Worm (Caenorhabditis elegans) whole organism, L3 larva: ENCODE measurements around the gene C09G9.3.

Source experiments
- ceh-82 ChIP-seq: fragments of 150-350 bp; optimal IDR thresholded peaks from 2 replicates; lab custom pipeline; 2014; ENCODE audit warnings: missing biosample characterization, missing genetic modification characterization
- fkh-10 ChIP-seq: sonication (generic microtip); optimal IDR thresholded peaks from 2 replicates; lab custom pipeline; 2017; ENCODE audit warnings: missing biosample characterization, missing genetic modification reagents, missing genetic modification characterization
- nhr-11 ChIP-seq: fragments of 150-350 bp; optimal IDR thresholded peaks from 2 replicates; lab custom pipeline; 2014; ENCODE audit warnings: missing biosample characterization, missing genetic modification characterization
- nhr-43 ChIP-seq: sonication (generic microtip); optimal IDR thresholded peaks from 2 replicates; lab custom pipeline; 2016; ENCODE audit warnings: mild to moderate bottlenecking, missing genetic modification characterization, missing compliant biosample characterization; ENCODE audit not compliant: poor library complexity, severe bottlenecking
- tbx-2 ChIP-seq: sonication (generic microtip); optimal IDR thresholded peaks from 2 replicates; lab custom pipeline; 2016; ENCODE audit warnings: mild to moderate bottlenecking, missing genetic modification characterization, missing compliant biosample characterization
- zag-1 ChIP-seq: fragments of 150-350 bp; optimal IDR thresholded peaks from 2 replicates; lab custom pipeline; 2014; ENCODE audit warnings: missing biosample characterization, missing genetic modification characterization
- ztf-4 ChIP-seq: fragments of 150-350 bp; optimal IDR thresholded peaks from 2 replicates; lab custom pipeline; 2014; ENCODE audit warnings: missing biosample characterization, missing genetic modification characterization

DNA sequence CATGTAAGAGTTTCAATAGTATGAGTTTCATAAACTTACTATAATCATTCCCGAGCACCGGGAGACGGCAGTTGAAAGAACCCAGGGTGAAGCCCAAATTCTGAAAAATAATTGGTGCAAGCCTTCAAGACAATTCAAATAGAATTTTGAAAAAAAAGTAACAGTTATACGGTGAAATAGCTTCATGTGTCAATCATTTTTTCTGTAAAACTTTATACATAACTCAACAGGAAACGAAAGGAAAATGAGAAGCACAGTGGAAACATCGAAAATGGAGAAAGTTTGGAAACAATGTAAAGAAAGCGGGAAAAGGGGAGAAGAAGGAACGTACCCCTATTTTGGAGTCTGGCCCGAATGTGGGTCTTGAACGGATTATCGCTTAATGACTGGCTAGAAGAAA, at the start of gene C09G9.3:
- TF ChIP-seq ceh-82 (tag; lab: Kevin White, UChicago) (no peak), zag-1 (tag; lab: Kevin White, UChicago) (no peak), nhr-11 (no peak), tbx-2 (tag; lab: Kevin White, UChicago) (no peak), nhr-43 (no peak), ztf-4 (no peak), fkh-10 (GFP tag; lab: Kevin White, UChicago) (no peak)
